Fruit fly (Drosophila melanogaster) whole organism, embryonic: ENCODE results near the gene CG5079.

Experiments
- Abd-B ChIP-seq: fragments of 200-800 bp; sonication (Bioruptor generic); optimal IDR thresholded peaks from 2 replicates; lab custom pipeline; 2018; ENCODE audit warnings: missing biosample characterization, mild to moderate bottlenecking, missing genetic modification characterization, moderate library complexity
- CG10366 ChIP-seq: fragments of 200-800 bp; sonication (Bioruptor generic); IDR thresholded peaks from 2 replicates; pipeline ENCODE4 v1.3.6; 2022; ENCODE audit warnings: missing biosample characterization, missing genetic modification characterization
- CG10654 ChIP-seq: fragments of 200-800 bp; sonication (Bioruptor generic); optimal IDR thresholded peaks from 2 replicates; lab custom pipeline; 2016; ENCODE audit warnings: missing biosample characterization, missing genetic modification characterization
- CG11456 ChIP-seq: fragments of 200-800 bp; sonication (Bioruptor generic); IDR thresholded peaks from 3 replicates; pipeline ENCODE4 v1.3.6; 2022; ENCODE audit warnings: missing biosample characterization, missing genetic modification characterization
- CG11695 ChIP-seq: fragments of 200-800 bp; sonication (Bioruptor generic); IDR thresholded peaks from 3 replicates; pipeline ENCODE4 v1.3.6; 2022; ENCODE audit warnings: missing biosample characterization, missing genetic modification characterization
- CG1233 ChIP-seq: fragments of 200-800 bp; sonication (Bioruptor generic); optimal IDR thresholded peaks from 4 replicates; lab custom pipeline; 2018; ENCODE audit warnings: missing biosample characterization, mild to moderate bottlenecking, missing genetic modification characterization
- CG12942 ChIP-seq: fragments of 200-800 bp; sonication (Bioruptor generic); optimal IDR thresholded peaks from 3 replicates; lab custom pipeline; 2016; ENCODE audit warnings: missing biosample characterization, missing genetic modification characterization
- CG13624 ChIP-seq: fragments of 200-800 bp; sonication (Bioruptor generic); optimal IDR thresholded peaks from 2 replicates; lab custom pipeline; 2016; ENCODE audit warnings: missing biosample characterization, missing genetic modification characterization
- CG15269 ChIP-seq: fragments of 200-800 bp; sonication (Bioruptor generic); optimal IDR thresholded peaks from 2 replicates; lab custom pipeline; 2018; ENCODE audit warnings: missing biosample characterization, mild to moderate bottlenecking, missing genetic modification characterization, moderate library complexity
- CG15514 ChIP-seq: fragments of 200-800 bp; sonication (Bioruptor generic); optimal IDR thresholded peaks from 3 replicates; lab custom pipeline; 2017; ENCODE audit warnings: missing biosample characterization, missing genetic modification characterization, mild to moderate bottlenecking, moderate library complexity, missing genetic modification reagents
- CG17186 ChIP-seq: fragments of 200-800 bp; sonication (Bioruptor generic); optimal IDR thresholded peaks from 3 replicates; lab custom pipeline; 2017; ENCODE audit warnings: missing biosample characterization, missing genetic modification reagents, missing genetic modification characterization
- CG17568 ChIP-seq: fragments of 200-800 bp; sonication (Bioruptor generic); optimal IDR thresholded peaks from 2 replicates; lab custom pipeline; 2018; ENCODE audit warnings: missing biosample characterization, mild to moderate bottlenecking, missing genetic modification characterization, moderate library complexity
- CG3838 ChIP-seq: fragments of 200-800 bp; sonication (Bioruptor generic); optimal IDR thresholded peaks from 3 replicates; lab custom pipeline; 2016; ENCODE audit warnings: missing biosample characterization, missing genetic modification characterization
- CG4282 ChIP-seq: fragments of 200-800 bp; sonication (Bioruptor generic); optimal IDR thresholded peaks from 2 replicates; lab custom pipeline; 2016; ENCODE audit warnings: missing biosample characterization, missing genetic modification characterization
- CG4617 ChIP-seq: fragments of 200-800 bp; sonication (Bioruptor generic); optimal IDR thresholded peaks from 3 replicates; lab custom pipeline; 2016; ENCODE audit warnings: missing biosample characterization, missing genetic modification characterization, borderline replicate concordance
- CG4854 ChIP-seq: fragments of 200-800 bp; sonication (Bioruptor generic); optimal IDR thresholded peaks from 2 replicates; lab custom pipeline; 2016; ENCODE audit warnings: missing biosample characterization, missing genetic modification characterization, inconsistent platforms
- CG6765 ChIP-seq: fragments of 200-800 bp; sonication (Bioruptor generic); optimal IDR thresholded peaks from 3 replicates; lab custom pipeline; 2017; ENCODE audit warnings: missing biosample characterization, mild to moderate bottlenecking, missing genetic modification characterization
- CG6813 ChIP-seq: fragments of 200-800 bp; sonication (Bioruptor generic); optimal IDR thresholded peaks from 2 replicates; lab custom pipeline; 2017; ENCODE audit warnings: missing biosample characterization, missing genetic modification characterization, mild to moderate bottlenecking, moderate library complexity, missing genetic modification reagents
- CG8281 ChIP-seq: fragments of 200-800 bp; sonication (Bioruptor generic); optimal IDR thresholded peaks from 2 replicates; lab custom pipeline; 2018; ENCODE audit warnings: missing biosample characterization, mild to moderate bottlenecking, missing genetic modification characterization, moderate library complexity
- Dref ChIP-seq: fragments of 200-800 bp; sonication (Bioruptor generic); IDR thresholded peaks from 2 replicates; pipeline ENCODE4 v1.3.6; 2022; ENCODE audit warnings: missing biosample characterization, missing genetic modification characterization
- Fer1 ChIP-seq: fragments of 200-800 bp; sonication (Bioruptor generic); optimal IDR thresholded peaks from 2 replicates; lab custom pipeline; 2017; ENCODE audit warnings: missing biosample characterization, mild to moderate bottlenecking, missing genetic modification characterization
- Gsc ChIP-seq: fragments of 200-800 bp; sonication (Bioruptor generic); IDR thresholded peaks from 2 replicates; pipeline ENCODE4 v1.3.6; 2022; ENCODE audit warnings: missing biosample characterization, missing genetic modification characterization
- H15 ChIP-seq: fragments of 200-800 bp; sonication (Bioruptor generic); IDR thresholded peaks from 3 replicates; pipeline ENCODE4 v1.3.6; 2022; ENCODE audit warnings: missing biosample characterization, missing genetic modification characterization
- Hr3 ChIP-seq: fragments of 200-800 bp; sonication (Bioruptor generic); optimal IDR thresholded peaks from 3 replicates; lab custom pipeline; 2016; ENCODE audit warnings: missing biosample characterization, missing genetic modification characterization
- Lpt ChIP-seq: fragments of >200 bp; optimal IDR thresholded peaks from 2 replicates; lab custom pipeline; 2018; ENCODE audit warnings: missing biosample characterization, missing genetic modification characterization
- Med ChIP-seq: fragments of 200-800 bp; sonication (Bioruptor generic); peaks from one replicate; lab custom pipeline; 2016; ENCODE audit warnings: missing biosample characterization, missing genetic modification characterization, mild to moderate bottlenecking, inconsistent platforms, moderate library complexity
- Myb ChIP-seq: fragments of 200-800 bp; sonication (Bioruptor generic); optimal IDR thresholded peaks from 2 replicates; lab custom pipeline; 2016; ENCODE audit warnings: missing biosample characterization, missing genetic modification characterization
- Oli ChIP-seq: fragments of 200-800 bp; sonication (Bioruptor generic); optimal IDR thresholded peaks from 2 replicates; lab custom pipeline; 2018; ENCODE audit warnings: missing biosample characterization, mild to moderate bottlenecking, missing genetic modification characterization, moderate library complexity
- Sry-β ChIP-seq: fragments of 200-800 bp; sonication (Bioruptor generic); optimal IDR thresholded peaks from 2 replicates; lab custom pipeline; 2018; ENCODE audit warnings: missing biosample characterization, mild to moderate bottlenecking, missing genetic modification characterization, moderate library complexity
- Vsx1 ChIP-seq: fragments of 200-800 bp; sonication (Bioruptor generic); optimal IDR thresholded peaks from 2 replicates; lab custom pipeline; 2017; ENCODE audit warnings: missing biosample characterization, mild to moderate bottlenecking, missing genetic modification characterization, missing genetic modification reagents
- Xrp1 ChIP-seq: fragments of 200-800 bp; sonication (Bioruptor generic); IDR thresholded peaks from 2 replicates; pipeline ENCODE4 v1.3.6; 2022; ENCODE audit warnings: missing biosample characterization, missing genetic modification characterization
- YL-1 ChIP-seq: fragments of 200-800 bp; sonication (Bioruptor generic); optimal IDR thresholded peaks from 3 replicates; lab custom pipeline; 2017; ENCODE audit warnings: missing biosample characterization, mild to moderate bottlenecking, missing genetic modification characterization
- ab ChIP-seq: fragments of 200-800 bp; sonication (Bioruptor generic); optimal IDR thresholded peaks from 2 replicates; lab custom pipeline; 2016; ENCODE audit warnings: missing biosample characterization, missing genetic modification characterization
- bowl ChIP-seq: fragments of 200-800 bp; sonication (Bioruptor generic); IDR thresholded peaks from 2 replicates; pipeline ENCODE4 v1.3.6; 2022; ENCODE audit warnings: missing biosample characterization, missing genetic modification characterization
- chif ChIP-seq, 2 experiments: fragments of 200-800 bp; sonication (Bioruptor generic); optimal IDR thresholded peaks; 3 replicates each; lab custom pipeline; 2016; ENCODE audit warnings: missing biosample characterization in 2 of 2, missing genetic modification characterization in 2 of 2
- chn ChIP-seq: fragments of 200-800 bp; sonication (Bioruptor generic); optimal IDR thresholded peaks from 2 replicates; lab custom pipeline; 2016; ENCODE audit warnings: missing biosample characterization, missing genetic modification characterization
- dmrt99B ChIP-seq: fragments of 200-800 bp; sonication (Bioruptor generic); optimal IDR thresholded peaks from 2 replicates; lab custom pipeline; 2018; ENCODE audit warnings: missing biosample characterization, mild to moderate bottlenecking, missing genetic modification characterization, moderate library complexity
- ewg ChIP-seq: fragments of 200-800 bp; sonication (Bioruptor generic); optimal IDR thresholded peaks from 3 replicates; lab custom pipeline; 2017; ENCODE audit warnings: mild to moderate bottlenecking, missing biosample characterization, missing genetic modification reagents, missing genetic modification characterization
- eyg ChIP-seq: fragments of 200-800 bp; sonication (Bioruptor generic); optimal IDR thresholded peaks from 3 replicates; lab custom pipeline; 2016; ENCODE audit warnings: missing biosample characterization, missing genetic modification characterization
- fd3F ChIP-seq: fragments of 200-800 bp; sonication (Bioruptor generic); optimal IDR thresholded peaks from 2 replicates; lab custom pipeline; 2018; ENCODE audit warnings: missing biosample characterization, mild to moderate bottlenecking, missing genetic modification characterization, moderate library complexity
- gfzf ChIP-seq: fragments of 200-800 bp; sonication (Bioruptor generic); optimal IDR thresholded peaks from 2 replicates; lab custom pipeline; 2016; ENCODE audit warnings: missing biosample characterization, mild to moderate bottlenecking, missing genetic modification characterization, moderate library complexity
- gt ChIP-seq: fragments of 200-800 bp; sonication (Bioruptor generic); IDR thresholded peaks from 2 replicates; pipeline ENCODE4 v1.3.6; 2022; ENCODE audit warnings: missing biosample characterization, missing genetic modification characterization
- lola ChIP-seq, 3 experiments: fragments of >200 bp in 2 of 3; fragments of 200-800 bp in 1 of 3; sonication (Bioruptor generic) in 1 of 3; optimal IDR thresholded peaks; 2 replicates each; lab custom pipeline; 2017 to 2019; ENCODE audit warnings: missing biosample characterization in 3 of 3, missing genetic modification characterization in 3 of 3, mild to moderate bottlenecking in 1 of 3, moderate library complexity in 1 of 3
- prd ChIP-seq, 3 experiments: fragments of >200 bp in 2 of 3; fragments of 200-800 bp in 1 of 3; sonication (Bioruptor generic) in 1 of 3; optimal IDR thresholded peaks in 2 of 3; IDR thresholded peaks in 1 of 3; 2 replicates in 2 of 3; 3 replicates in 1 of 3; pipeline versions ENCODE4 v1.3.6 to Lab custom; 2017 to 2022; ENCODE audit warnings: missing biosample characterization in 1 of 3, missing genetic modification characterization in 1 of 3
- sens-2 ChIP-seq: fragments of 200-800 bp; sonication (Bioruptor generic); IDR thresholded peaks from 2 replicates; pipeline ENCODE4 v1.3.6; 2022; ENCODE audit warnings: missing biosample characterization, missing genetic modification characterization
- sim ChIP-seq: fragments of 200-800 bp; sonication (Bioruptor generic); IDR thresholded peaks from 2 replicates; pipeline ENCODE4 v1.3.6; 2022; ENCODE audit warnings: missing biosample characterization, missing genetic modification characterization
- ssp ChIP-seq: fragments of 200-800 bp; sonication (Bioruptor generic); IDR thresholded peaks from 2 replicates; pipeline ENCODE4 v1.3.6; 2022; ENCODE audit warnings: missing biosample characterization, missing genetic modification characterization
- twi ChIP-seq: fragments of 200-800 bp; optimal IDR thresholded peaks from 2 replicates; lab custom pipeline; 2019; ENCODE audit warnings: missing biosample characterization, mild to moderate bottlenecking, missing genetic modification characterization, moderate library complexity
- zfh2 ChIP-seq: fragments of 200-800 bp; sonication (Bioruptor generic); optimal IDR thresholded peaks from 2 replicates; lab custom pipeline; 2016; ENCODE audit warnings: missing biosample characterization, missing genetic modification characterization

CG5079 gene

dm6 chr3R:25647577-25648257, 34.3 kb downstream of the CG5079 start (continued):
- TF ChIP-seq sim (GFP tag; lab: Robert Waterston, UW) (no peak), Gsc (GFP tag; lab: Robert Waterston, UW) (no peak), CG15269 (tag; lab: Kevin White, UChicago) (peak; percentile 19), ab (GFP tag; lab: Kevin White, UChicago) (no peak), Oli (no peak), fd3F (no peak), Hr3 (GFP tag; lab: Kevin White, UChicago) (no peak), twi (tag; lab: Kevin White, UChicago) (no peak), zfh2 (GFP tag; lab: Kevin White, UChicago) (no peak), Xrp1 (peak; percentile 35; the same call in 1 of the 2 replicates), lola (GFP tag; optimal IDR thresholded peaks at IDR 0.05; lab: Kevin White, UChicago) (no peak), Fer1 (GFP tag; lab: Kevin White, UChicago) (no peak), chn (GFP tag; lab: Kevin White, UChicago) (peak; percentile 31), CG1233 (GFP tag; lab: Kevin White, UChicago) (peak; percentile 37), CG17568 (GFP tag; lab: Kevin White, UChicago) (no peak), CG6765 (GFP tag; lab: Kevin White, UChicago) (peak; percentile 22), gt (GFP tag; lab: Robert Waterston, UW) (no peak), CG12942 (GFP tag; lab: Kevin White, UChicago) (no peak), CG6813 (no peak), Med (GFP tag; lab: Kevin White, UChicago) (peak; percentile 82), Dref (peak; percentile 50), CG11456 (GFP tag; lab: Robert Waterston, UW) (no peak), Lpt (GFP tag; lab: Kevin White, UChicago) (no peak), gfzf (GFP tag; lab: Kevin White, UChicago) (peak; percentile 7), CG4282 (GFP tag; lab: Kevin White, UChicago) (no peak), CG15514 (no peak), Myb (GFP tag; lab: Kevin White, UChicago) (peak; percentile 13), Abd-B (GFP tag; lab: Kevin White, UChicago) (peak; percentile 28), H15 (GFP tag; lab: Robert Waterston, UW) (no peak), prd (optimal IDR thresholded peaks at IDR 0.05; lab: Kevin White, UChicago) (no peak), prd (GFP tag; IDR thresholded peaks at IDR 0.05; lab: Robert Waterston, UW) (no peak), Sry-β (GFP tag; lab: Kevin White, UChicago) (no peak), CG4617 (GFP tag; lab: Kevin White, UChicago) (no peak), ewg (GFP tag; lab: Kevin White, UChicago) (peak; percentile 70), CG10366 (GFP tag; lab: Robert Waterston, UW) (no peak), chif (GFP tag; optimal IDR thresholded peaks at IDR 0.05; lab: Kevin White, UChicago) (no peak), CG11695 (peak; percentile 82), CG8281 (tag; lab: Kevin White, UChicago) (no peak), bowl (GFP tag; lab: Robert Waterston, UW) (no peak), CG4854 (GFP tag; lab: Kevin White, UChicago) (no peak), dmrt99B (tag; lab: Kevin White, UChicago) (no peak), eyg (GFP tag; lab: Kevin White, UChicago) (no peak), YL-1 (GFP tag; lab: Kevin White, UChicago) (peak; percentile 42), CG13624 (GFP tag; lab: Kevin White, UChicago) (peak; percentile 34), Vsx1 (GFP tag; lab: Kevin White, UChicago) (no peak), CG17186 (GFP tag; lab: Kevin White, UChicago) (peak; percentile 60), sens-2 (GFP tag; lab: Robert Waterston, UW) (no peak), CG3838 (GFP tag; lab: Kevin White, UChicago) (no peak), ssp (GFP tag; lab: Robert Waterston, UW) (0 out of 2 replicates have a peak, but pooled peaks have one; percentile 27), CG10654 (no peak)
